Worm (Caenorhabditis elegans) whole organism, mixed stage, embryonic: ENCODE data around the gene clk-2.

Source experiments
- M03D4.4 ChIP-seq: sonication (generic microtip); optimal IDR thresholded peaks from 2 replicates; lab custom pipeline; 2017; ENCODE audit warnings: mild to moderate bottlenecking, missing genetic modification characterization, missing compliant biosample characterization
- bed-3 ChIP-seq: fragments of 200-800 bp; sonication (Bioruptor generic); optimal IDR thresholded peaks from 3 replicates; lab custom pipeline; 2018; ENCODE audit warnings: mild to moderate bottlenecking, missing genetic modification characterization, moderate library complexity, missing compliant biosample characterization
- blmp-1 ChIP-seq: fragments of 150-350 bp; optimal IDR thresholded peaks from 2 replicates; lab custom pipeline; 2014; ENCODE audit warnings: missing biosample characterization, missing genetic modification characterization
- ceh-39 ChIP-seq: fragments of 150-350 bp; optimal IDR thresholded peaks from 2 replicates; lab custom pipeline; 2014; ENCODE audit warnings: missing biosample characterization, missing genetic modification characterization
- ceh-43 ChIP-seq: fragments of 200-800 bp; sonication (Bioruptor generic); optimal IDR thresholded peaks from 2 replicates; lab custom pipeline; 2018; ENCODE audit warnings: mild to moderate bottlenecking, missing genetic modification characterization, moderate library complexity, missing compliant biosample characterization
- ceh-83 ChIP-seq: fragments of 200-800 bp; sonication (Bioruptor generic); optimal IDR thresholded peaks from 2 replicates; lab custom pipeline; 2018; ENCODE audit warnings: mild to moderate bottlenecking, missing genetic modification characterization, missing compliant biosample characterization
- ces-1 ChIP-seq: fragments of 150-350 bp; optimal IDR thresholded peaks from 2 replicates; lab custom pipeline; 2014; ENCODE audit warnings: missing biosample characterization, missing genetic modification reagents, missing genetic modification characterization
- cnd-1 ChIP-seq: fragments of 200-800 bp; sonication (Bioruptor generic); optimal IDR thresholded peaks from 2 replicates; lab custom pipeline; 2018; ENCODE audit warnings: mild to moderate bottlenecking, missing genetic modification characterization, missing compliant biosample characterization
- drap-1 ChIP-seq: fragments of 200-800 bp; sonication (Bioruptor generic); optimal IDR thresholded peaks from 3 replicates; lab custom pipeline; 2018; ENCODE audit warnings: mild to moderate bottlenecking, missing genetic modification characterization, missing compliant biosample characterization
- elt-1 ChIP-seq: sonication (generic microtip); optimal IDR thresholded peaks from 2 replicates; lab custom pipeline; 2017; ENCODE audit warnings: missing genetic modification characterization, mild to moderate bottlenecking, missing compliant biosample characterization, antibody characterized with exemption, moderate library complexity, borderline replicate concordance; ENCODE audit not compliant: insufficient read depth
- elt-3 ChIP-seq: fragments of 150-350 bp; optimal IDR thresholded peaks from 2 replicates; lab custom pipeline; 2014; ENCODE audit warnings: missing biosample characterization, missing genetic modification characterization
- flh-1 ChIP-seq: fragments of 200-800 bp; sonication (Bioruptor generic); optimal IDR thresholded peaks from 2 replicates; lab custom pipeline; 2018; ENCODE audit warnings: mild to moderate bottlenecking, missing genetic modification characterization, moderate library complexity, missing compliant biosample characterization
- ham-2 ChIP-seq: fragments of 200-800 bp; sonication (Bioruptor generic); optimal IDR thresholded peaks from 2 replicates; lab custom pipeline; 2018; ENCODE audit warnings: mild to moderate bottlenecking, missing genetic modification characterization, missing compliant biosample characterization
- hlh-1 ChIP-seq: fragments of 150-350 bp; optimal IDR thresholded peaks from 2 replicates; lab custom pipeline; 2014; ENCODE audit warnings: missing biosample characterization, missing genetic modification reagents, missing genetic modification characterization
- lin-13 ChIP-seq: fragments of 150-350 bp; optimal IDR thresholded peaks from 2 replicates; lab custom pipeline; 2014; ENCODE audit warnings: missing biosample characterization, missing genetic modification characterization
- lin-32 ChIP-seq: fragments of 200-800 bp; sonication (Bioruptor generic); optimal IDR thresholded peaks from 2 replicates; lab custom pipeline; 2018; ENCODE audit warnings: mild to moderate bottlenecking, missing genetic modification characterization, missing compliant biosample characterization
- lsy-2 ChIP-seq: fragments of 150-350 bp; optimal IDR thresholded peaks from 2 replicates; lab custom pipeline; 2014; ENCODE audit warnings: missing biosample characterization, missing genetic modification characterization
- mep-1 ChIP-seq: fragments of 150-350 bp; optimal IDR thresholded peaks from 2 replicates; lab custom pipeline; 2017; ENCODE audit warnings: missing biosample characterization, missing genetic modification reagents, missing genetic modification characterization, inconsistent platforms
- mls-2 ChIP-seq: sonication (generic microtip); optimal IDR thresholded peaks from 2 replicates; lab custom pipeline; 2016; ENCODE audit warnings: mild to moderate bottlenecking, missing genetic modification characterization, moderate library complexity, missing compliant biosample characterization
- nhr-12 ChIP-seq: fragments of 150-350 bp; optimal IDR thresholded peaks from 2 replicates; lab custom pipeline; 2014; ENCODE audit warnings: missing biosample characterization, missing genetic modification characterization
- nhr-2 ChIP-seq: fragments of 150-350 bp; optimal IDR thresholded peaks from 2 replicates; lab custom pipeline; 2014; ENCODE audit warnings: missing biosample characterization, missing genetic modification characterization
- nhr-237 ChIP-seq: fragments of 150-350 bp; optimal IDR thresholded peaks from 2 replicates; lab custom pipeline; 2014; ENCODE audit warnings: missing biosample characterization, missing genetic modification characterization
- nhr-28 ChIP-seq: fragments of 150-350 bp; optimal IDR thresholded peaks from 2 replicates; lab custom pipeline; 2014; ENCODE audit warnings: missing biosample characterization, missing genetic modification characterization
- nhr-76 ChIP-seq: sonication (generic microtip); optimal IDR thresholded peaks from 2 replicates; lab custom pipeline; 2017; ENCODE audit warnings: missing biosample characterization, missing genetic modification characterization
- pha-4 ChIP-seq: fragments of 150-350 bp; optimal IDR thresholded peaks from 2 replicates; lab custom pipeline; 2018; ENCODE audit warnings: missing biosample characterization, missing genetic modification reagents, missing genetic modification characterization
- sem-2 ChIP-seq: fragments of 200-800 bp; sonication (Bioruptor generic); optimal IDR thresholded peaks from 2 replicates; lab custom pipeline; 2018; ENCODE audit warnings: mild to moderate bottlenecking, missing genetic modification characterization, missing compliant biosample characterization
- sptf-1 ChIP-seq: sonication (generic microtip); optimal IDR thresholded peaks from 2 replicates; lab custom pipeline; 2017; ENCODE audit warnings: mild to moderate bottlenecking, missing genetic modification characterization, moderate library complexity, missing compliant biosample characterization
- unc-120 ChIP-seq: sonication (generic microtip); optimal IDR thresholded peaks from 2 replicates; lab custom pipeline; 2017; ENCODE audit warnings: missing genetic modification characterization, missing compliant biosample characterization; ENCODE audit not compliant: poor library complexity, severe bottlenecking
- unc-39 ChIP-seq: fragments of 150-350 bp; optimal IDR thresholded peaks from 2 replicates; lab custom pipeline; 2014; ENCODE audit warnings: missing biosample characterization, missing genetic modification characterization
- unc-62 ChIP-seq: fragments of 150-350 bp; optimal IDR thresholded peaks from 2 replicates; lab custom pipeline; 2014; ENCODE audit warnings: missing biosample characterization, missing genetic modification reagents, missing genetic modification characterization
- ztf-11 ChIP-seq: fragments of 150-350 bp; optimal IDR thresholded peaks from 2 replicates; lab custom pipeline; 2014; ENCODE audit warnings: missing biosample characterization, missing genetic modification characterization

The clk-2 gene

ce11 chrIII:7508128-7508635 lies 10.1 kb downstream of the clk-2 start, which contains the start of gene cls-1:
cls-1 (plus strand) TSS chrIII:7508178.
- TF ChIP-seq mls-2 (tag; lab: Kevin White, UChicago) (no peak), ces-1 (GFP tag; lab: Kevin White, UChicago) (no peak), hlh-1 (no peak)

- peak; percentile 34 for TF ChIP-seq hlh-1
- no peak for TF ChIP-seq nhr-12 (tag; lab: Kevin White, UChicago)
- TF ChIP-seq, all 35 proteins: peak for 1
Observed at ce11 chrIII:7506983-7507382, 11.3 kb downstream of the clk-2 start.

- TF ChIP-seq cnd-1 (tag; lab: Kevin White, UChicago): no peak
- TF ChIP-seq ceh-83 (GFP tag; lab: Kevin White, UChicago): no peak
- TF ChIP-seq M03D4.4 (tag; lab: Kevin White, UChicago): no peak
- peak; percentile 68 for TF ChIP-seq ces-1 (GFP tag; lab: Kevin White, UChicago)
- no peak for TF ChIP-seq unc-120 (tag; lab: Kevin White, UChicago)
- TF ChIP-seq nhr-12 (tag; lab: Kevin White, UChicago): no peak
- no peak for TF ChIP-seq elt-1 (tag; lab: Kevin White, UChicago)
- peak; percentile 25 for TF ChIP-seq nhr-237 (tag; lab: Kevin White, UChicago)
- peak; percentile 88 for TF ChIP-seq lin-13 (tag; lab: Kevin White, UChicago)
- peak; percentile 20 for TF ChIP-seq ceh-43
- TF ChIP-seq bed-3 (GFP tag; lab: Kevin White, UChicago): no peak
- TF ChIP-seq flh-1 (GFP tag; lab: Kevin White, UChicago): no peak
- TF ChIP-seq sptf-1 (tag; lab: Kevin White, UChicago): no peak
- TF ChIP-seq unc-39 (tag; lab: Kevin White, UChicago): no peak
- TF ChIP-seq pha-4 (tag; lab: Kevin White, UChicago): peak; percentile 64
- TF ChIP-seq blmp-1 (tag; lab: Kevin White, UChicago): no peak
- no peak for TF ChIP-seq nhr-76 (tag; lab: Kevin White, UChicago)
- TF ChIP-seq mep-1 (tag; lab: Kevin White, UChicago): peak; percentile 79
- no peak for TF ChIP-seq hlh-1
- TF ChIP-seq nhr-28 (tag; lab: Kevin White, UChicago): no peak
- TF ChIP-seq sem-2 (GFP tag; lab: Kevin White, UChicago): no peak
- no peak for TF ChIP-seq lin-32 (GFP tag; lab: Kevin White, UChicago)
- no peak for TF ChIP-seq nhr-2 (tag; lab: Kevin White, UChicago)
- TF ChIP-seq lsy-2: peak; percentile 70
- TF ChIP-seq drap-1 (GFP tag; lab: Kevin White, UChicago): no peak
- TF ChIP-seq unc-62 (GFP tag; lab: Kevin White, UChicago): no peak
- no peak for TF ChIP-seq ham-2
- no peak for TF ChIP-seq ztf-11 (tag; lab: Kevin White, UChicago)
- TF ChIP-seq, all 35 proteins: peak for 7
Observed at ce11 chrIII:7499421-7499902, 18.9 kb downstream of the clk-2 start, which contains the start of the genes C07H6.9 and sap-140. C07H6.9 (minus strand) TSS chrIII:7499471. sap-140 (plus strand) TSS chrIII:7499738.

ce11 chrIII:7498346-7498745 lies 20.0 kb downstream of the clk-2 start:
- TF ChIP-seq cnd-1 (tag; lab: Kevin White, UChicago) (peak; percentile 19), ham-2 (peak; percentile 65), elt-1 (tag; lab: Kevin White, UChicago) (no peak), ceh-39 (tag; lab: Kevin White, UChicago) (peak; percentile 28), M03D4.4 (tag; lab: Kevin White, UChicago) (peak; percentile 3), sem-2 (GFP tag; lab: Kevin White, UChicago) (no peak), mls-2 (tag; lab: Kevin White, UChicago) (no peak), lsy-2 (peak; percentile 83), pha-4 (tag; lab: Kevin White, UChicago) (peak; percentile 78), nhr-76 (tag; lab: Kevin White, UChicago) (no peak), ces-1 (GFP tag; lab: Kevin White, UChicago) (peak; percentile 85), nhr-28 (tag; lab: Kevin White, UChicago) (no peak), lin-13 (tag; lab: Kevin White, UChicago) (peak; percentile 92), elt-3 (peak; percentile 24), unc-120 (tag; lab: Kevin White, UChicago) (peak; percentile 23), sptf-1 (tag; lab: Kevin White, UChicago) (peak; percentile 60), ztf-11 (tag; lab: Kevin White, UChicago) (peak; percentile 41), unc-39 (tag; lab: Kevin White, UChicago) (no peak), ceh-43 (peak; percentile 49), nhr-2 (tag; lab: Kevin White, UChicago) (no peak), nhr-12 (tag; lab: Kevin White, UChicago) (no peak), drap-1 (GFP tag; lab: Kevin White, UChicago) (peak; percentile 57), ceh-83 (GFP tag; lab: Kevin White, UChicago) (no peak), mep-1 (tag; lab: Kevin White, UChicago) (peak; percentile 97), nhr-237 (tag; lab: Kevin White, UChicago) (peak; percentile 78), lin-32 (GFP tag; lab: Kevin White, UChicago) (no peak), unc-62 (GFP tag; lab: Kevin White, UChicago) (peak; percentile 46), blmp-1 (tag; lab: Kevin White, UChicago) (no peak), bed-3 (GFP tag; lab: Kevin White, UChicago) (no peak), hlh-1 (peak; percentile 57)
